Worm (Caenorhabditis elegans) whole organism, young adult: Measurements from ENCODE around the gene msp-81.

ENCODE experiments used
- ama-1 ChIP-seq, 3 experiments: fragments of 150-350 bp in 1 of 3; sonication (generic microtip) in 2 of 3; optimal IDR thresholded peaks; 2 replicates each; lab custom pipeline; 2014 to 2018; ENCODE audit warnings: missing biosample characterization in 2 of 3, missing genetic modification characterization in 2 of 3, missing genetic modification reagents in 2 of 3
- ceh-100 ChIP-seq: fragments of 200-800 bp; sonication (Bioruptor generic); IDR thresholded peaks from 2 replicates; pipeline ENCODE4 v1.3.6; 2022; ENCODE audit warnings: missing genetic modification reagents, missing genetic modification characterization, missing compliant biosample characterization
- dox-1 ChIP-seq: fragments of 200-800 bp; sonication (Bioruptor generic); IDR thresholded peaks from 2 replicates; pipeline ENCODE4 v1.3.6; 2022; ENCODE audit warnings: missing genetic modification reagents, missing genetic modification characterization, missing compliant biosample characterization
- lin-40 ChIP-seq: sonication (generic microtip); optimal IDR thresholded peaks from 2 replicates; lab custom pipeline; 2016; ENCODE audit warnings: missing genetic modification characterization, mild to moderate bottlenecking, missing compliant biosample characterization, missing genotype, missing genetic modification reagents
- nfya-1 ChIP-seq: sonication (generic microtip); optimal IDR thresholded peaks from 2 replicates; lab custom pipeline; 2017; ENCODE audit warnings: antibody characterized with exemption, missing compliant biosample characterization, missing genetic modification characterization, borderline replicate concordance; ENCODE audit not compliant: insufficient read depth
- unc-62 ChIP-seq: fragments of 150-350 bp; optimal IDR thresholded peaks from 2 replicates; lab custom pipeline; 2014; ENCODE audit warnings: missing biosample characterization, missing genetic modification reagents, missing genetic modification characterization

DNA sequence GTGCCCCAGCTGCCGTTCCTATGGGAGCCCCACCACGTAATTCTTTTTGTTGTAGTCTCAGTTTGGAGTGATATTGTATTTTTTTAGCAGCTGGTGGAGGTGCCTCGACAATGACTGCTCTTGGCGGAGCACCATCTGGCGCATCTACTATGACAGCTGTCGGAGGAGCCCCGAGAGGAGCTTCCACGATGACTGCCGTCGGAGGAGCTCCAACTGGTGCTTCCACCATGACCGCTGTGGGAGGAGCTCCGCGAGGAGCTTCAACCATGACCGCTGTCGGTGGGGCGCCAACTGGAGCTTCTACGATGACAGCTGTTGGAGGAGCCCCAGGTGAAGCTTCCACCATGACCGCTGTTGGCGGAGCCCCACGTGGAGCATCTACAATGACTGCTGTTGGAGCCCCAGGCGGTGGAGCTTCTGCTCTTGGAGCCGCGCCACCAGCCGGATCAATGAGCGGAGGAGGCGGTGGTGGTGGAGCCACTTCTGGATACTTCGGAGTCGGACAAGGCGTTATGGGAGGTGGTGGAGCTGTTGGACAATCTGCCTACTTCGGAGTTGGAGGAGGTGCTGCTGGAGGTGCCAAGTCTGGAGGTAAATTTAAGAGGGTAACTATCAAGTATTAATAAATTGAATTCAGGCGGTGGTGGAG is 16.7 kb upstream of the msp-81 start:
- TF ChIP-seq dox-1 (GFP tag; lab: Robert Waterston, UW) (no peak), lin-40 (tag; lab: Kevin White, UChicago) (no peak), ceh-100 (GFP tag; lab: Robert Waterston, UW) (no peak), unc-62 (GFP tag; lab: Kevin White, UChicago) (no peak), ama-1 (optimal IDR thresholded peaks at IDR 0.05; lab: Kevin White, UChicago) (no peak), ama-1 (GFP tag; optimal IDR thresholded peaks at IDR 0.05; lab: Kevin White, UChicago) (no peak), nfya-1 (tag; lab: Kevin White, UChicago) (no peak)
